Fruit fly (Drosophila melanogaster): ENCODE data around the gene Cox10.

Gene Cox10

dm6 chr2L:10298306-10298705 is 33.0 kb upstream of the Cox10 start (continued):
- TF ChIP-seq jing (GFP tag; optimal IDR thresholded peaks at IDR 0.05) (no peak), CG6272 (GFP tag; IDR thresholded peaks at IDR 0.05) (no peak), Aef1 (GFP tag; IDR thresholded peaks at IDR 0.05) (no peak), CG7928 (GFP tag; optimal IDR thresholded peaks at IDR 0.05) (no peak), CG8359 (GFP tag; optimal IDR thresholded peaks at IDR 0.05; ENCODE audit: borderline replicate concordance) (no peak), repo (GFP tag; optimal IDR thresholded peaks at IDR 0.05) (no peak), corto (GFP tag; optimal IDR thresholded peaks at IDR 0.05) (no peak), CG16813 (GFP tag; IDR thresholded peaks at IDR 0.05; ENCODE audit: partially characterized antibody) (peak; percentile 91), nom (GFP tag; optimal IDR thresholded peaks at IDR 0.05) (no peak), org-1 (GFP tag; optimal IDR thresholded peaks at IDR 0.05) (no peak), caup (GFP tag; optimal IDR thresholded peaks at IDR 0.05; ENCODE audit: severe bottlenecking) (peak; percentile 10), inv (GFP tag; IDR thresholded peaks at IDR 0.05; ENCODE audit: partially characterized antibody) (peak; percentile 35), vnd (GFP tag; IDR thresholded peaks at IDR 0.05; ENCODE audit: partially characterized antibody) (no peak; the same call in 2 of the 3 replicates), chm (GFP tag; IDR thresholded peaks at IDR 0.05) (no peak), CG10267 (tag; optimal IDR thresholded peaks at IDR 0.05) (no peak), dysf (GFP tag; IDR thresholded peaks at IDR 0.05) (no peak), ase (GFP tag; IDR thresholded peaks at IDR 0.05) (no peak), CG12659 (GFP tag; optimal IDR thresholded peaks at IDR 0.05) (peak; percentile 74), CG4360 (GFP tag; IDR thresholded peaks at IDR 0.05) (no peak), TFAM (GFP tag; optimal IDR thresholded peaks at IDR 0.05) (no peak), H2.0 (GFP tag; IDR thresholded peaks at IDR 0.05) (no peak), Bgb (GFP tag; IDR thresholded peaks at IDR 0.05; ENCODE audit: partially characterized antibody) (peak; percentile 73), CG33557 (GFP tag; optimal IDR thresholded peaks at IDR 0.05) (peak; percentile 10), NK7.1 (GFP tag; optimal IDR thresholded peaks at IDR 0.05) (no peak), kay (GFP tag; optimal IDR thresholded peaks at IDR 0.05) (no peak), HLH54F (GFP tag; optimal IDR thresholded peaks at IDR 0.05) (no peak), sna (GFP tag; IDR thresholded peaks at IDR 0.05; ENCODE audit: partially characterized antibody) (no peak), CG17802 (tag; optimal IDR thresholded peaks at IDR 0.05) (no peak), CG6175 (GFP tag; IDR thresholded peaks at IDR 0.05) (no peak), luna (GFP tag; optimal IDR thresholded peaks at IDR 0.05) (peak; percentile 28), CG12769 (tag; optimal IDR thresholded peaks at IDR 0.05) (peak; percentile 63), Ets65A (GFP tag) (no peak), kah (GFP tag; optimal IDR thresholded peaks at IDR 0.05) (no peak), wor (GFP tag; IDR thresholded peaks at IDR 0.05) (no peak), nau (GFP tag; optimal IDR thresholded peaks at IDR 0.05) (no peak), E2f1 (GFP tag; IDR thresholded peaks at IDR 0.05) (no peak), CG2889 (GFP tag; IDR thresholded peaks at IDR 0.05) (no peak), YL-1 (GFP tag; optimal IDR thresholded peaks at IDR 0.05) (peak; percentile 57), HmgD (GFP tag; optimal IDR thresholded peaks at IDR 0.05) (peak; percentile 59), CG4820 (GFP tag; optimal IDR thresholded peaks at IDR 0.05) (peak; percentile 5), CG4854 (GFP tag; optimal IDR thresholded peaks at IDR 0.05) (no peak), CG17912 (GFP tag; optimal IDR thresholded peaks at IDR 0.05) (peak; percentile 61), Nf-YC (tag; optimal IDR thresholded peaks at IDR 0.05) (peak; percentile 71), Lim3 (GFP tag; IDR thresholded peaks at IDR 0.05) (no peak), z (GFP tag; IDR thresholded peaks at IDR 0.05) (no peak), CG3847 (GFP tag; IDR thresholded peaks at IDR 0.05) (no peak), Abd-B (GFP tag; optimal IDR thresholded peaks at IDR 0.05) (no peak), Side (GFP tag; optimal IDR thresholded peaks at IDR 0.05) (no peak), Dfd (GFP tag; optimal IDR thresholded peaks at IDR 0.05) (peak in 1 of 2 experiments; percentile 78), fru (optimal IDR thresholded peaks at IDR 0.05) (no peak), CG12219 (GFP tag; optimal IDR thresholded peaks at IDR 0.05) (no peak), cg (GFP tag; optimal IDR thresholded peaks at IDR 0.05) (no peak)

Measured in whole organism, embryonic.